Worm (Caenorhabditis elegans) whole organism, L4 larva: ENCODE results near the gene B0507.2.

ENCODE experiments used
- F49E8.2 ChIP-seq: sonication (generic microtip); optimal IDR thresholded peaks from 2 replicates; lab custom pipeline; 2016; ENCODE audit warnings: missing compliant biosample characterization, mild to moderate bottlenecking, missing genetic modification characterization, borderline replicate concordance
- Y105C5A.15 ChIP-seq: fragments of 200-800 bp; sonication (Bioruptor generic); IDR thresholded peaks from 2 replicates; pipeline ENCODE4 v1.3.6; 2022; ENCODE audit warnings: missing genetic modification characterization, missing compliant biosample characterization
- hlh-30 ChIP-seq: sonication (generic microtip); optimal IDR thresholded peaks from 2 replicates; lab custom pipeline; 2017; ENCODE audit warnings: antibody characterized with exemption, mild to moderate bottlenecking, missing genetic modification characterization, missing compliant biosample characterization; ENCODE audit not compliant: insufficient read depth
- lin-15B ChIP-seq: fragments of 150-350 bp; sonication (generic microtip); optimal IDR thresholded peaks from 3 replicates; lab custom pipeline; 2014; ENCODE audit warnings: missing biosample characterization, missing genetic modification characterization
- unc-130 ChIP-seq: sonication (generic microtip); optimal IDR thresholded peaks from 2 replicates; lab custom pipeline; 2016; ENCODE audit warnings: missing genetic modification reagents, missing genetic modification characterization, missing compliant biosample characterization

- no peak for TF ChIP-seq unc-130 (GFP tag; lab: Kevin White, UChicago)
- TF ChIP-seq F49E8.2: no peak
- TF ChIP-seq hlh-30 (tag; lab: Kevin White, UChicago): no peak
- no peak for TF ChIP-seq Y105C5A.15 (GFP tag; lab: Robert Waterston, UW)
- TF ChIP-seq lin-15B: no peak
Observed at ce11 chrV:8758618-8759017, 15.5 kb upstream of the B0507.2 start, which contains the start of gene B0507.7.
